Fruit fly (Drosophila melanogaster) whole organism, embryonic: ENCODE measurements around the gene CG10413.

ENCODE experiments used
- Aef1 ChIP-seq: fragments of 200-800 bp; sonication (Bioruptor generic); IDR thresholded peaks from 3 replicates; pipeline ENCODE4 v1.3.6; 2022; ENCODE audit warnings: missing biosample characterization, missing genetic modification characterization
- Blimp-1 ChIP-seq: fragments of 200-800 bp; sonication (Bioruptor generic); optimal IDR thresholded peaks from 3 replicates; lab custom pipeline; 2018; ENCODE audit warnings: missing biosample characterization, missing genetic modification characterization, mild to moderate bottlenecking, moderate library complexity, missing genetic modification reagents
- CG11085 ChIP-seq: fragments of 200-800 bp; sonication (Bioruptor generic); IDR thresholded peaks from 2 replicates; pipeline ENCODE4 v1.3.6; 2022; ENCODE audit warnings: missing biosample characterization, missing genetic modification characterization
- CG11398 ChIP-seq: fragments of 200-800 bp; sonication (Bioruptor generic); optimal IDR thresholded peaks from 2 replicates; lab custom pipeline; 2016; ENCODE audit warnings: missing biosample characterization, missing genetic modification characterization
- CG11456 ChIP-seq: fragments of 200-800 bp; sonication (Bioruptor generic); IDR thresholded peaks from 3 replicates; pipeline ENCODE4 v1.3.6; 2022; ENCODE audit warnings: missing biosample characterization, missing genetic modification characterization
- CG11504 ChIP-seq: fragments of 200-800 bp; sonication (Bioruptor generic); optimal IDR thresholded peaks from 3 replicates; lab custom pipeline; 2019; ENCODE audit warnings: missing biosample characterization, mild to moderate bottlenecking, missing genetic modification characterization, moderate library complexity
- CG13287 ChIP-seq: fragments of 200-800 bp; sonication (Bioruptor generic); IDR thresholded peaks from 2 replicates; pipeline ENCODE4 v1.3.6; 2022; ENCODE audit warnings: missing biosample characterization, missing genetic modification characterization; ENCODE audit not compliant: partially characterized antibody
- CG13424 ChIP-seq: fragments of 200-800 bp; sonication (Bioruptor generic); optimal IDR thresholded peaks from 2 replicates; lab custom pipeline; 2019; ENCODE audit warnings: missing biosample characterization, mild to moderate bottlenecking, missing genetic modification characterization, moderate library complexity
- CG14965 ChIP-seq: fragments of 200-800 bp; sonication (Bioruptor generic); optimal IDR thresholded peaks from 2 replicates; lab custom pipeline; 2016; ENCODE audit warnings: missing biosample characterization, missing genetic modification characterization, borderline replicate concordance
- CG15011 ChIP-seq: fragments of 200-800 bp; sonication (Bioruptor generic); optimal IDR thresholded peaks from 3 replicates; lab custom pipeline; 2018; ENCODE audit warnings: missing biosample characterization, mild to moderate bottlenecking, missing genetic modification characterization
- CG1603 ChIP-seq: fragments of 200-800 bp; sonication (Bioruptor generic); optimal IDR thresholded peaks from 2 replicates; lab custom pipeline; 2019; ENCODE audit warnings: missing biosample characterization, mild to moderate bottlenecking, missing genetic modification characterization, moderate library complexity
- CG30020 ChIP-seq: fragments of 200-800 bp; optimal IDR thresholded peaks from 2 replicates; lab custom pipeline; 2019; ENCODE audit warnings: missing biosample characterization, mild to moderate bottlenecking, missing genetic modification characterization, moderate library complexity
- CG31224 ChIP-seq: fragments of 200-800 bp; sonication (Bioruptor generic); IDR thresholded peaks from 2 replicates; pipeline ENCODE4 v1.3.6; 2022; ENCODE audit warnings: missing biosample characterization, missing genetic modification characterization
- CG32532 ChIP-seq: fragments of 200-800 bp; sonication (Bioruptor generic); IDR thresholded peaks from 2 replicates; pipeline ENCODE4 v1.3.6; 2022; ENCODE audit warnings: missing biosample characterization, missing genetic modification characterization
- CG3407 ChIP-seq: fragments of 200-800 bp; sonication (Bioruptor generic); optimal IDR thresholded peaks from 2 replicates; lab custom pipeline; 2018; ENCODE audit warnings: missing biosample characterization, mild to moderate bottlenecking, missing genetic modification characterization
- CG3726 ChIP-seq: fragments of 200-800 bp; sonication (Bioruptor generic); IDR thresholded peaks from 3 replicates; pipeline ENCODE4, ENCODE4 v1.3.6; 2022; ENCODE audit warnings: missing biosample characterization, missing genetic modification characterization
- CG3995 ChIP-seq: fragments of 200-800 bp; sonication (Bioruptor generic); optimal IDR thresholded peaks from 3 replicates; lab custom pipeline; 2016; ENCODE audit warnings: missing biosample characterization, missing genetic modification characterization
- CG4404 ChIP-seq: fragments of 200-800 bp; sonication (Bioruptor generic); IDR thresholded peaks from 2 replicates; pipeline ENCODE4 v1.3.6; 2022; ENCODE audit warnings: missing biosample characterization, missing genetic modification characterization
- CG4424 ChIP-seq: fragments of 200-800 bp; sonication (Bioruptor generic); optimal IDR thresholded peaks from 3 replicates; lab custom pipeline; 2016; ENCODE audit warnings: missing biosample characterization, missing genetic modification characterization
- CG4617 ChIP-seq: fragments of 200-800 bp; sonication (Bioruptor generic); optimal IDR thresholded peaks from 3 replicates; lab custom pipeline; 2016; ENCODE audit warnings: missing biosample characterization, missing genetic modification characterization, borderline replicate concordance
- CG8359 ChIP-seq: fragments of 200-800 bp; sonication (Bioruptor generic); optimal IDR thresholded peaks from 2 replicates; lab custom pipeline; 2017; ENCODE audit warnings: missing biosample characterization, mild to moderate bottlenecking, missing genetic modification characterization, borderline replicate concordance
- CG9437 ChIP-seq: fragments of 200-800 bp; sonication (Bioruptor generic); optimal IDR thresholded peaks from 2 replicates; lab custom pipeline; 2018; ENCODE audit warnings: missing biosample characterization, mild to moderate bottlenecking, missing genetic modification characterization
- CG9797 ChIP-seq: fragments of 200-800 bp; sonication (Bioruptor generic); optimal IDR thresholded peaks from 3 replicates; lab custom pipeline; 2018; ENCODE audit warnings: missing biosample characterization, mild to moderate bottlenecking, missing genetic modification characterization
- Dad ChIP-seq: fragments of 200-800 bp; sonication (Bioruptor generic); optimal IDR thresholded peaks from 3 replicates; lab custom pipeline; 2016; ENCODE audit warnings: missing biosample characterization, missing genetic modification characterization
- H2.0 ChIP-seq: fragments of 200-800 bp; sonication (Bioruptor generic); IDR thresholded peaks from 2 replicates; pipeline ENCODE4 v1.3.6; 2022; ENCODE audit warnings: missing biosample characterization, missing genetic modification characterization
- MBD-R2 ChIP-seq: fragments of 200-800 bp; sonication (Bioruptor generic); IDR thresholded peaks from 2 replicates; pipeline ENCODE4 v1.3.6; 2022; ENCODE audit warnings: missing biosample characterization, missing genetic modification characterization
- MESR4 ChIP-seq: fragments of 200-800 bp; sonication (Bioruptor generic); optimal IDR thresholded peaks from 2 replicates; lab custom pipeline; 2018; ENCODE audit warnings: missing biosample characterization, mild to moderate bottlenecking, missing genetic modification characterization, moderate library complexity
- Myb ChIP-seq: fragments of 200-800 bp; sonication (Bioruptor generic); optimal IDR thresholded peaks from 2 replicates; lab custom pipeline; 2016; ENCODE audit warnings: missing biosample characterization, missing genetic modification characterization
- Pdp1 ChIP-seq, 2 experiments: fragments of 200-800 bp; sonication (Bioruptor generic); optimal IDR thresholded peaks; 3 replicates each; lab custom pipeline; 2016; ENCODE audit warnings: missing biosample characterization in 2 of 2, missing genetic modification characterization in 2 of 2, mild to moderate bottlenecking in 1 of 2, moderate library complexity in 1 of 2
- az2 ChIP-seq: fragments of 200-800 bp; sonication (Bioruptor generic); optimal IDR thresholded peaks from 3 replicates; lab custom pipeline; 2016; ENCODE audit warnings: missing biosample characterization, missing genetic modification characterization
- bbx ChIP-seq: fragments of 200-800 bp; sonication (Bioruptor generic); IDR thresholded peaks from 2 replicates; pipeline ENCODE4 v1.3.6; 2022; ENCODE audit warnings: missing biosample characterization, missing genetic modification characterization; ENCODE audit not compliant: partially characterized antibody
- cg ChIP-seq: fragments of 200-800 bp; sonication (Bioruptor generic); optimal IDR thresholded peaks from 3 replicates; lab custom pipeline; 2019; ENCODE audit warnings: missing biosample characterization, mild to moderate bottlenecking, missing genetic modification characterization, moderate library complexity
- dan ChIP-seq: fragments of 200-800 bp; sonication (Bioruptor generic); IDR thresholded peaks from 2 replicates; pipeline ENCODE4 v1.3.6; 2022; ENCODE audit warnings: missing biosample characterization, missing genetic modification characterization
- dati ChIP-seq: fragments of 200-800 bp; sonication (Bioruptor generic); IDR thresholded peaks from 2 replicates; pipeline ENCODE4 v1.3.6; 2022; ENCODE audit warnings: missing biosample characterization, missing genetic modification characterization
- ems ChIP-seq: fragments of 200-800 bp; sonication (Bioruptor generic); optimal IDR thresholded peaks from 3 replicates; lab custom pipeline; 2016; ENCODE audit warnings: missing biosample characterization, missing genetic modification characterization
- eyg ChIP-seq: fragments of 200-800 bp; sonication (Bioruptor generic); optimal IDR thresholded peaks from 3 replicates; lab custom pipeline; 2016; ENCODE audit warnings: missing biosample characterization, missing genetic modification characterization
- gce ChIP-seq: fragments of 200-800 bp; sonication (Bioruptor generic); IDR thresholded peaks from 3 replicates; pipeline ENCODE4 v1.3.6; 2022; ENCODE audit warnings: missing biosample characterization, missing genetic modification characterization
- gro ChIP-seq: fragments of 200-800 bp; sonication (Bioruptor generic); optimal IDR thresholded peaks from 2 replicates; lab custom pipeline; 2016; ENCODE audit warnings: missing biosample characterization, missing genetic modification characterization
- hb ChIP-seq: fragments of 200-800 bp; sonication (Bioruptor generic); IDR thresholded peaks from 3 replicates; pipeline ENCODE4 v1.3.6; 2022; ENCODE audit warnings: missing biosample characterization, missing genetic modification characterization; ENCODE audit not compliant: partially characterized antibody
- inv ChIP-seq: fragments of 200-800 bp; sonication (Bioruptor generic); IDR thresholded peaks from 2 replicates; pipeline ENCODE4 v1.3.6; 2022; ENCODE audit warnings: missing biosample characterization, missing genetic modification characterization; ENCODE audit not compliant: partially characterized antibody
- klu ChIP-seq: fragments of 200-800 bp; sonication (Bioruptor generic); IDR thresholded peaks from 2 replicates; pipeline ENCODE4 v1.3.6; 2022; ENCODE audit warnings: missing biosample characterization, missing genetic modification characterization
- lilli ChIP-seq: fragments of 200-800 bp; sonication (Bioruptor generic); optimal IDR thresholded peaks from 3 replicates; lab custom pipeline; 2016; ENCODE audit warnings: missing biosample characterization, missing genetic modification characterization
- mam ChIP-seq: fragments of 200-800 bp; sonication (Bioruptor generic); optimal IDR thresholded peaks from 3 replicates; lab custom pipeline; 2016; ENCODE audit warnings: missing biosample characterization, missing genetic modification characterization
- nerfin-2 ChIP-seq: fragments of 200-800 bp; sonication (Bioruptor generic); IDR thresholded peaks from 2 replicates; pipeline ENCODE4 v1.3.6; 2022; ENCODE audit warnings: missing biosample characterization, missing genetic modification characterization; ENCODE audit not compliant: partially characterized antibody
- org-1 ChIP-seq: fragments of 200-800 bp; sonication (Bioruptor generic); optimal IDR thresholded peaks from 2 replicates; lab custom pipeline; 2017; ENCODE audit warnings: missing biosample characterization, missing genetic modification characterization
- phol ChIP-seq: fragments of 200-800 bp; sonication (Bioruptor generic); optimal IDR thresholded peaks from 3 replicates; lab custom pipeline; 2018; ENCODE audit warnings: missing biosample characterization, mild to moderate bottlenecking, missing genetic modification characterization, moderate library complexity
- rib ChIP-seq: fragments of 200-800 bp; sonication (Bioruptor generic); IDR thresholded peaks from 2 replicates; pipeline ENCODE4 v1.3.6; 2022; ENCODE audit warnings: missing biosample characterization, missing genetic modification characterization
- row ChIP-seq: fragments of 200-800 bp; sonication (Bioruptor generic); IDR thresholded peaks from 3 replicates; pipeline ENCODE4 v1.3.6; 2022; ENCODE audit warnings: missing biosample characterization, missing genetic modification characterization
- sens ChIP-seq: fragments of 200-800 bp; sonication (Bioruptor generic); peaks from one replicate; lab custom pipeline; 2016; ENCODE audit warnings: missing biosample characterization, missing genetic modification characterization
- sna ChIP-seq: fragments of 200-800 bp; sonication (Bioruptor generic); IDR thresholded peaks from 2 replicates; pipeline ENCODE4 v1.3.6; 2022; ENCODE audit warnings: missing biosample characterization, missing genetic modification characterization; ENCODE audit not compliant: partially characterized antibody
- sqz ChIP-seq: fragments of 200-800 bp; sonication (Bioruptor generic); optimal IDR thresholded peaks from 3 replicates; lab custom pipeline; 2018; ENCODE audit warnings: missing biosample characterization, mild to moderate bottlenecking, missing genetic modification characterization
- trem ChIP-seq: fragments of 200-800 bp; optimal IDR thresholded peaks from 3 replicates; lab custom pipeline; 2019; ENCODE audit warnings: missing biosample characterization, mild to moderate bottlenecking, missing genetic modification characterization, moderate library complexity
- zfh2 ChIP-seq: fragments of 200-800 bp; sonication (Bioruptor generic); optimal IDR thresholded peaks from 2 replicates; lab custom pipeline; 2016; ENCODE audit warnings: missing biosample characterization, missing genetic modification characterization

The CG10413 gene

DNA sequence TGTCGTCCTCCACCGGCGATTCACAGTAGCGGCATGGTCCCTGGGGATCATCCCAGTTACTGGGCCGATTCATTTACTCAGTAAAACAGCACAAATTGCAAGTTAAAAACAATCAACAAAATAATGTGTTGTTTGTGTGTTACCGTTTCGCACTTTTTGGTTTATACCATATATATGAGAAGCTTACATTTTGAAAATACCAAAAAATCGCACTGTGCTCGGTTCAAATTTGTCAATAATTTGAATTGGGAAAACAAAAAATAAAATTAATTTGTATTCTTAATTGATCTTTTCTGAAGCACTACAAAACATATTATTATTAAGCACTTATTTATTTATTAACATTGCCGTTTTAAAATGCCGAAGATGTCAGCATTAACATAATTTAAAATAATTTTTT lies 7.1 kb upstream of the CG10413 start, which contains the start of gene Atac2 (continued):
- TF ChIP-seq Blimp-1 (GFP tag; lab: Kevin White, UChicago) = no peak
- TF ChIP-seq row (GFP tag; lab: Robert Waterston, UW) = peak; percentile 13; the same call in 1 of the 3 replicates
- TF ChIP-seq CG3726 = no peak
- TF ChIP-seq eyg (GFP tag; lab: Kevin White, UChicago) = no peak
- TF ChIP-seq sqz (GFP tag; lab: Kevin White, UChicago) = no peak
- no peak for TF ChIP-seq CG11456 (GFP tag; lab: Robert Waterston, UW)
- TF ChIP-seq trem (tag; lab: Kevin White, UChicago) = peak; percentile 17
- TF ChIP-seq Dad (GFP tag; lab: Kevin White, UChicago) = no peak
- no peak for TF ChIP-seq rib
- 0 out of 2 replicates have a peak, but pooled peaks have one; percentile 3 for TF ChIP-seq bbx (GFP tag; lab: Robert Waterston, UW)
- no peak for TF ChIP-seq CG32532 (GFP tag; lab: Robert Waterston, UW)
- TF ChIP-seq CG4617 (GFP tag; lab: Kevin White, UChicago) = peak; percentile 63
- no peak for TF ChIP-seq CG13424 (tag; lab: Kevin White, UChicago)
- TF ChIP-seq CG11085 = no peak
- TF ChIP-seq az2 (GFP tag; lab: Kevin White, UChicago) = no peak
- TF ChIP-seq CG13287 (GFP tag; lab: Robert Waterston, UW) = peak; percentile 49
- no peak for TF ChIP-seq inv
- no peak for TF ChIP-seq gce (GFP tag; lab: Robert Waterston, UW)
- TF ChIP-seq sens = peak; percentile 7
- TF ChIP-seq CG30020 (tag; lab: Kevin White, UChicago) = peak; percentile 2
- no peak for TF ChIP-seq zfh2
- no peak for TF ChIP-seq dati (GFP tag; lab: Robert Waterston, UW)
- no peak for TF ChIP-seq Aef1 (GFP tag; lab: Robert Waterston, UW)
- TF ChIP-seq CG15011 = no peak
- peak; percentile 60 for TF ChIP-seq CG3995 (GFP tag; lab: Kevin White, UChicago)
- peak; percentile 52 for TF ChIP-seq CG9797 (GFP tag; lab: Kevin White, UChicago)
- no peak for TF ChIP-seq CG4424 (GFP tag; lab: Kevin White, UChicago)
- no peak for TF ChIP-seq Pdp1 (GFP tag; optimal IDR thresholded peaks at IDR 0.05; lab: Kevin White, UChicago)
- 0 out of 2 replicates have a peak, but pooled peaks have one; percentile 26 for TF ChIP-seq sna (GFP tag; lab: Robert Waterston, UW)
- TF ChIP-seq Myb (GFP tag; lab: Kevin White, UChicago) = peak; percentile 43
- no peak for TF ChIP-seq ems (GFP tag; lab: Kevin White, UChicago)
- no peak for TF ChIP-seq nerfin-2 (GFP tag; lab: Robert Waterston, UW)
- TF ChIP-seq mam (GFP tag; lab: Kevin White, UChicago) = no peak
- TF ChIP-seq klu (GFP tag; lab: Robert Waterston, UW) = no peak
- no peak for TF ChIP-seq CG31224 (GFP tag; lab: Robert Waterston, UW)
- no peak for TF ChIP-seq CG14965 (GFP tag; lab: Kevin White, UChicago)
- TF ChIP-seq CG8359 (GFP tag; lab: Kevin White, UChicago) = no peak
- TF ChIP-seq CG1603 (tag; lab: Kevin White, UChicago) = peak; percentile 50

DNA sequence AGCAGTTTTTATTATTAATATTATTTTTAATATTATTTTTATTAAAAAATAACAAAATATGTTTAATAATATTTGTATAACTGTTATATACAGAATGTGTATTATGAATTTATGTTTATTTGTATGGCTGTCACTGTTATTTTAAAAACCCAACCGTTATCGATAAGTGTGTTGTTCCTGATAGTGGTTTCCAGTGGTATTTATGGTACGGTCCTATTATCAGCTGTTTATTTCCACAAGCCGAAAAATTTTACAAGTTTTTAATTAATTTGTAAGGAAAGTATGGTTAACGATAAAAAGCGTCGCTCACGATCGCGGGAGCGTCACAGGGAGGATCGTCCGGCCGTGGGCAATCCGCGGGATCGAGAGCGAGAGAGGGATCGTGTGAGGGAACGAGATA lies 1.6 kb upstream of the CG10413 start, which contains the start of gene CG10333:
CG10333 (plus strand) TSS at position 191 of the 400 bp plus-strand sequence.
- TF ChIP-seq hb (GFP tag; lab: Robert Waterston, UW) = no peak
- no peak for TF ChIP-seq CG3407
- peak; percentile 59 for TF ChIP-seq MESR4 (GFP tag; lab: Kevin White, UChicago)
- no peak for TF ChIP-seq CG11398 (GFP tag; lab: Kevin White, UChicago)
- TF ChIP-seq CG4404 (GFP tag; lab: Robert Waterston, UW) = no peak
- no peak for TF ChIP-seq lilli (GFP tag; lab: Kevin White, UChicago)
- no peak for TF ChIP-seq org-1 (GFP tag; lab: Kevin White, UChicago)
- no peak for TF ChIP-seq dan (GFP tag; lab: Robert Waterston, UW)
- peak; percentile 5 for TF ChIP-seq phol (tag; lab: Kevin White, UChicago)
- TF ChIP-seq CG9437 (GFP tag; lab: Kevin White, UChicago) = no peak
- TF ChIP-seq gro (GFP tag; lab: Kevin White, UChicago) = no peak
- no peak for TF ChIP-seq CG11504 (tag; lab: Kevin White, UChicago)
- no peak for TF ChIP-seq H2.0 (GFP tag; lab: Robert Waterston, UW)
- peak; percentile 88 for TF ChIP-seq MBD-R2
- no peak for TF ChIP-seq cg (GFP tag; lab: Kevin White, UChicago)
